Worm (Caenorhabditis elegans) whole organism, late embryonic: ENCODE data around the gene F54F2.6.
A peak's percentile ranks its signal among the peaks of the same experiment; 100 is the strongest.

Experiments
- C08G9.2 ChIP-seq: sonication (generic microtip); optimal IDR thresholded peaks from 2 replicates; lab custom pipeline; 2016; ENCODE audit warnings: mild to moderate bottlenecking, missing genetic modification characterization, moderate library complexity, missing compliant biosample characterization
- C38D4.7 ChIP-seq: fragments of 200-800 bp; sonication (Bioruptor generic); optimal IDR thresholded peaks from 2 replicates; lab custom pipeline; 2018; ENCODE audit warnings: mild to moderate bottlenecking, missing genetic modification characterization, moderate library complexity, missing compliant biosample characterization
- F13H6.1 ChIP-seq: sonication (generic microtip); optimal IDR thresholded peaks from 2 replicates; lab custom pipeline; 2016; ENCODE audit warnings: missing genetic modification characterization, missing compliant biosample characterization
- K09A11.1 ChIP-seq: sonication (generic microtip); optimal IDR thresholded peaks from 2 replicates; lab custom pipeline; 2017; ENCODE audit warnings: antibody characterized with exemption, mild to moderate bottlenecking, missing genetic modification characterization, missing compliant biosample characterization; ENCODE audit not compliant: insufficient read depth
- Y22D7AL.16 ChIP-seq: sonication (generic microtip); optimal IDR thresholded peaks from 2 replicates; lab custom pipeline; 2016; ENCODE audit warnings: missing genetic modification characterization, missing compliant biosample characterization
- ahr-1 ChIP-seq: sonication (generic microtip); optimal IDR thresholded peaks from 2 replicates; lab custom pipeline; 2016; ENCODE audit warnings: missing genetic modification characterization, missing compliant biosample characterization
- ceh-19 ChIP-seq: fragments of 200-800 bp; sonication (Bioruptor generic); optimal IDR thresholded peaks from 2 replicates; lab custom pipeline; 2018; ENCODE audit warnings: mild to moderate bottlenecking, missing genetic modification characterization, missing compliant biosample characterization
- ceh-2 ChIP-seq: sonication (generic microtip); optimal IDR thresholded peaks from 2 replicates; lab custom pipeline; 2016; ENCODE audit warnings: missing genotype, missing genetic modification characterization, missing compliant biosample characterization
- ceh-22 ChIP-seq: sonication (generic microtip); optimal IDR thresholded peaks from 2 replicates; lab custom pipeline; 2017; ENCODE audit warnings: missing biosample characterization, missing genetic modification characterization
- ceh-24 ChIP-seq: sonication (generic microtip); optimal IDR thresholded peaks from 2 replicates; lab custom pipeline; 2016; ENCODE audit warnings: mild to moderate bottlenecking, missing genetic modification characterization, missing compliant biosample characterization
- ceh-30 ChIP-seq: fragments of 150-350 bp; optimal IDR thresholded peaks from 2 replicates; lab custom pipeline; 2014; ENCODE audit warnings: missing biosample characterization, missing genetic modification characterization
- ceh-48 ChIP-seq: sonication (generic microtip); optimal IDR thresholded peaks from 2 replicates; lab custom pipeline; 2016; ENCODE audit warnings: missing genetic modification characterization, inconsistent platforms, missing compliant biosample characterization
- ceh-6 ChIP-seq: fragments of 200-800 bp; sonication (Bioruptor generic); optimal IDR thresholded peaks from 2 replicates; lab custom pipeline; 2018; ENCODE audit warnings: mild to moderate bottlenecking, missing genetic modification characterization, missing compliant biosample characterization
- ceh-9 ChIP-seq: sonication (generic microtip); optimal IDR thresholded peaks from 2 replicates; lab custom pipeline; 2016; ENCODE audit warnings: mild to moderate bottlenecking, missing genetic modification characterization, inconsistent platforms, missing compliant biosample characterization
- che-1 ChIP-seq: sonication (generic microtip); optimal IDR thresholded peaks from 2 replicates; lab custom pipeline; 2016; ENCODE audit warnings: mild to moderate bottlenecking, missing genetic modification characterization, missing compliant biosample characterization
- dmd-4 ChIP-seq: sonication (generic microtip); optimal IDR thresholded peaks from 2 replicates; lab custom pipeline; 2016; ENCODE audit warnings: borderline replicate concordance, missing genetic modification characterization, missing compliant biosample characterization
- dve-1 ChIP-seq: sonication (generic microtip); optimal IDR thresholded peaks from 2 replicates; lab custom pipeline; 2017; ENCODE audit warnings: antibody characterized with exemption, mild to moderate bottlenecking, missing genetic modification characterization, missing compliant biosample characterization
- ets-4 ChIP-seq: sonication (generic microtip); optimal IDR thresholded peaks from 2 replicates; lab custom pipeline; 2016; ENCODE audit warnings: missing genetic modification characterization, missing compliant biosample characterization
- eyg-1 ChIP-seq: sonication (generic microtip); optimal IDR thresholded peaks from 2 replicates; lab custom pipeline; 2016; ENCODE audit warnings: missing genotype, missing genetic modification characterization, missing compliant biosample characterization
- fkh-6 ChIP-seq: sonication (generic microtip); optimal IDR thresholded peaks from 2 replicates; lab custom pipeline; 2016; ENCODE audit warnings: missing genetic modification characterization, missing compliant biosample characterization
- hlh-15 ChIP-seq: sonication (generic microtip); optimal IDR thresholded peaks from 2 replicates; lab custom pipeline; 2016; ENCODE audit warnings: missing genetic modification characterization, missing compliant biosample characterization
- hlh-30 ChIP-seq: sonication (generic microtip); optimal IDR thresholded peaks from 2 replicates; lab custom pipeline; 2017; ENCODE audit warnings: antibody characterized with exemption, missing genetic modification characterization, missing compliant biosample characterization; ENCODE audit not compliant: insufficient read depth
- hlh-6 ChIP-seq: sonication (generic microtip); optimal IDR thresholded peaks from 2 replicates; lab custom pipeline; 2016; ENCODE audit warnings: missing genotype, missing genetic modification characterization, missing compliant biosample characterization
- hlh-8 ChIP-seq: sonication (generic microtip); optimal IDR thresholded peaks from 2 replicates; lab custom pipeline; 2016; ENCODE audit warnings: missing genotype, missing genetic modification characterization, missing compliant biosample characterization
- lim-6 ChIP-seq: sonication (generic microtip); optimal IDR thresholded peaks from 2 replicates; lab custom pipeline; 2016; ENCODE audit warnings: missing genetic modification characterization, missing compliant biosample characterization
- lin-11 ChIP-seq: fragments of 200-800 bp; sonication (Bioruptor generic); optimal IDR thresholded peaks from 2 replicates; lab custom pipeline; 2018; ENCODE audit warnings: mild to moderate bottlenecking, missing genetic modification characterization, missing compliant biosample characterization
- nfya-1 ChIP-seq: sonication (generic microtip); optimal IDR thresholded peaks from 2 replicates; lab custom pipeline; 2017; ENCODE audit warnings: missing genetic modification characterization, mild to moderate bottlenecking, missing compliant biosample characterization, antibody characterized with exemption, moderate library complexity
- nhr-11 ChIP-seq: fragments of 150-350 bp; optimal IDR thresholded peaks from 2 replicates; lab custom pipeline; 2014; ENCODE audit warnings: missing biosample characterization, missing genetic modification characterization
- nhr-232 ChIP-seq: sonication (generic microtip); optimal IDR thresholded peaks from 2 replicates; lab custom pipeline; 2016; ENCODE audit warnings: missing genetic modification characterization, missing compliant biosample characterization
- npax-4 ChIP-seq: sonication (generic microtip); optimal IDR thresholded peaks from 2 replicates; lab custom pipeline; 2016; ENCODE audit warnings: missing genetic modification characterization, missing compliant biosample characterization
- odd-2 ChIP-seq: sonication (generic microtip); optimal IDR thresholded peaks from 2 replicates; lab custom pipeline; 2017; ENCODE audit warnings: antibody characterized with exemption, mild to moderate bottlenecking, missing genetic modification characterization, missing compliant biosample characterization
- pax-1 ChIP-seq: fragments of 150-350 bp; optimal IDR thresholded peaks from 2 replicates; lab custom pipeline; 2014; ENCODE audit warnings: missing biosample characterization, missing genetic modification characterization
- pha-2 ChIP-seq: sonication (generic microtip); optimal IDR thresholded peaks from 2 replicates; lab custom pipeline; 2017; ENCODE audit warnings: mild to moderate bottlenecking, missing genetic modification characterization, missing compliant biosample characterization
- pha-4 ChIP-seq: fragments of 150-350 bp; optimal IDR thresholded peaks from 2 replicates; lab custom pipeline; 2018; ENCODE audit warnings: missing biosample characterization, missing genetic modification reagents, missing genetic modification characterization
- pros-1 ChIP-seq: fragments of 150-350 bp; optimal IDR thresholded peaks from 2 replicates; lab custom pipeline; 2014; ENCODE audit warnings: missing biosample characterization, missing genetic modification reagents, missing genetic modification characterization
- ref-2 ChIP-seq: sonication (generic microtip); optimal IDR thresholded peaks from 2 replicates; lab custom pipeline; 2016; ENCODE audit warnings: missing genetic modification characterization, missing compliant biosample characterization
- sox-4 ChIP-seq: sonication (generic microtip); optimal IDR thresholded peaks from 2 replicates; lab custom pipeline; 2017; ENCODE audit warnings: mild to moderate bottlenecking, missing genetic modification characterization, inconsistent platforms, missing compliant biosample characterization
- tbx-2 ChIP-seq: sonication (generic microtip); optimal IDR thresholded peaks from 2 replicates; lab custom pipeline; 2016; ENCODE audit warnings: missing genetic modification characterization, missing compliant biosample characterization
- unc-42 ChIP-seq: sonication (generic microtip); optimal IDR thresholded peaks from 2 replicates; lab custom pipeline; 2016; ENCODE audit warnings: missing genotype, missing genetic modification characterization, missing compliant biosample characterization
- unc-55 ChIP-seq: sonication (generic microtip); optimal IDR thresholded peaks from 2 replicates; lab custom pipeline; 2017; ENCODE audit warnings: missing biosample characterization, missing genetic modification reagents, missing genetic modification characterization

The F54F2.6 gene

ce11 chrIII:8767889-8768361 is 32.6 kb downstream of the F54F2.6 start, which contains the start of gene mtss-1 (continued):
- peak; percentile 53 for TF ChIP-seq nhr-232 (tag; lab: Kevin White, UChicago)
- peak; percentile 81 for TF ChIP-seq sox-4 (tag; lab: Kevin White, UChicago)
- TF ChIP-seq hlh-30 (tag; lab: Kevin White, UChicago), result no peak
- peak; percentile 77 for TF ChIP-seq odd-2
- TF ChIP-seq F13H6.1 (tag; lab: Kevin White, UChicago), result peak; percentile 57
- TF ChIP-seq nhr-11 (tag; lab: Kevin White, UChicago), result no peak
- peak; percentile 2 for TF ChIP-seq lim-6 (tag; lab: Kevin White, UChicago)
- no peak for TF ChIP-seq dmd-4 (tag; lab: Kevin White, UChicago)
- TF ChIP-seq ref-2 (tag; lab: Kevin White, UChicago), result peak; percentile 64
- TF ChIP-seq K09A11.1 (tag; lab: Kevin White, UChicago), result peak; percentile 77
- TF ChIP-seq fkh-6 (tag; lab: Kevin White, UChicago), result peak; percentile 70
- peak; percentile 64 for TF ChIP-seq C08G9.2 (tag; lab: Kevin White, UChicago)
- peak; percentile 74 for TF ChIP-seq pha-2 (tag; lab: Kevin White, UChicago)
- TF ChIP-seq Y22D7AL.16 (tag; lab: Kevin White, UChicago), result peak; percentile 52
- peak; percentile 56 for TF ChIP-seq ceh-24 (tag; lab: Kevin White, UChicago)
- TF ChIP-seq npax-4 (tag; lab: Kevin White, UChicago), result peak; percentile 67
- TF ChIP-seq ceh-2 (tag; lab: Kevin White, UChicago), result peak; percentile 75
- TF ChIP-seq pros-1 (tag; lab: Kevin White, UChicago), result no peak
- peak; percentile 85 for TF ChIP-seq ahr-1 (tag; lab: Kevin White, UChicago)
- TF ChIP-seq hlh-15 (tag; lab: Kevin White, UChicago), result peak; percentile 59
- peak; percentile 1 for TF ChIP-seq ets-4 (tag; lab: Kevin White, UChicago)
- TF ChIP-seq nfya-1 (tag; lab: Kevin White, UChicago), result peak; percentile 78
- TF ChIP-seq hlh-8 (tag; lab: Kevin White, UChicago), result peak; percentile 59
- TF ChIP-seq che-1 (tag; lab: Kevin White, UChicago), result peak; percentile 78
- peak; percentile 67 for TF ChIP-seq ceh-6
- TF ChIP-seq eyg-1 (tag; lab: Kevin White, UChicago), result peak; percentile 64
- TF ChIP-seq ceh-30 (tag; lab: Kevin White, UChicago), result no peak
- TF ChIP-seq hlh-6 (tag; lab: Kevin White, UChicago), result peak; percentile 45
- no peak for TF ChIP-seq dve-1 (tag; lab: Kevin White, UChicago)
- no peak for TF ChIP-seq pax-1 (tag; lab: Kevin White, UChicago)
- peak; percentile 72 for TF ChIP-seq tbx-2
- no peak for TF ChIP-seq ceh-22 (tag; lab: Kevin White, UChicago)

DNA sequence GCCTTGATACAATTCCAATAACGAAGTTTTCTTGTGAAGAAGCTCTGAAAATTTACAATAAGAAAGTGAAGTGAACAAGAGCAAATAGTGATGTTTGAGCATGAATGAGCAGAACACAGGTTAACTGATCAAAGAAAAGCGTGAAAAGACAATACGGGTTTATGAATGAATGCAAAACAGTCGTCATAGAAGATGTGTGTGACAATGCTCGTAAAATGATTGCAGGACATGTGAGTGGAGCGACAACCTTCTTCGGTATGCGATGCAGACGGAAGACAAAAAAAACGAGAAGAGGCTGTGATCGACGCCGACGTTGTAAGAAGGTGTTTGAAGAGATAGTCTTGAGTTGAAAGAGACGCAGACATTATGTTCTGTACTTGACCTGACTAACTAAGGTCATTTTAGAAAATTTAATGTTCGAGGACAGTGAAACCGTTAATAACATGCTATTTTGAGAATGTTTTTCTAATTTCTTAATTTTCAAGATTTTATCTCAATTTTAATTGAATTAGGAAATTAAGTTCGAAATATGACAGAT is 33.1 kb downstream of the F54F2.6 start, which contains the start of gene mig-22:
TSS of gene mig-22 (minus strand) at position 51 of the 538 bp plus-strand sequence.
- TF ChIP-seq ceh-48 (tag; lab: Kevin White, UChicago) (no peak), ceh-19 (GFP tag; lab: Kevin White, UChicago) (no peak), pha-4 (tag; lab: Kevin White, UChicago) (no peak), odd-2 (no peak), ceh-9 (tag; lab: Kevin White, UChicago) (no peak), ceh-6 (no peak), unc-42 (tag; lab: Kevin White, UChicago) (no peak), lim-6 (tag; lab: Kevin White, UChicago) (no peak), lin-11 (tag; lab: Kevin White, UChicago) (no peak), K09A11.1 (tag; lab: Kevin White, UChicago) (no peak), nhr-11 (tag; lab: Kevin White, UChicago) (no peak), C38D4.7 (GFP tag; lab: Kevin White, UChicago) (no peak), hlh-8 (tag; lab: Kevin White, UChicago) (no peak), unc-55 (GFP tag; lab: Kevin White, UChicago) (no peak)
